Fruit fly (Drosophila melanogaster) whole organism, pupa: Measurements from ENCODE around the gene Paip2.

Experiments
- CG10348 ChIP-seq: fragments of 200-800 bp; sonication (Bioruptor generic); IDR thresholded peaks from 2 replicates; pipeline ENCODE4 v1.3.6; 2022; ENCODE audit warnings: missing biosample characterization, missing genetic modification characterization
- CG12605 ChIP-seq: fragments of 200-800 bp; sonication (Bioruptor generic); IDR thresholded peaks from 2 replicates; pipeline ENCODE4 v1.3.6; 2022; ENCODE audit warnings: missing biosample characterization, missing genetic modification characterization
- CG13204 ChIP-seq: fragments of 200-800 bp; sonication (Bioruptor generic); optimal IDR thresholded peaks from 2 replicates; lab custom pipeline; 2018; ENCODE audit warnings: missing biosample characterization, mild to moderate bottlenecking, missing genetic modification characterization, moderate library complexity
- CG32121 ChIP-seq: fragments of 200-800 bp; sonication (Bioruptor generic); IDR thresholded peaks from 2 replicates; pipeline ENCODE4 v1.3.6; 2022; ENCODE audit warnings: missing biosample characterization, missing genetic modification characterization
- CG9948 ChIP-seq: fragments of 200-800 bp; sonication (Bioruptor generic); optimal IDR thresholded peaks from 2 replicates; lab custom pipeline; 2018; ENCODE audit warnings: missing biosample characterization, mild to moderate bottlenecking, missing genetic modification characterization, moderate library complexity
- D1 ChIP-seq: fragments of 200-800 bp; sonication (Bioruptor generic); optimal IDR thresholded peaks from 2 replicates; lab custom pipeline; 2018; ENCODE audit warnings: missing biosample characterization, mild to moderate bottlenecking, missing genetic modification characterization, moderate library complexity
- EcR ChIP-seq: fragments of 200-800 bp; sonication (Bioruptor generic); optimal IDR thresholded peaks from 3 replicates; lab custom pipeline; 2019; ENCODE audit warnings: missing biosample characterization, missing genetic modification characterization, mild to moderate bottlenecking, moderate library complexity, missing genetic modification reagents
- Ets98B ChIP-seq: fragments of 200-800 bp; sonication (Bioruptor generic); IDR thresholded peaks from 2 replicates; pipeline ENCODE4 v1.3.6; 2022; ENCODE audit warnings: missing biosample characterization, missing genetic modification characterization
- Pif1B ChIP-seq: fragments of 200-800 bp; sonication (Bioruptor generic); optimal IDR thresholded peaks from 3 replicates; lab custom pipeline; 2016; ENCODE audit warnings: missing biosample characterization, missing genetic modification characterization
- Snoo ChIP-seq: fragments of 200-800 bp; sonication (Bioruptor generic); optimal IDR thresholded peaks from 3 replicates; lab custom pipeline; 2017; ENCODE audit warnings: missing biosample characterization, mild to moderate bottlenecking, missing genetic modification characterization, inconsistent platforms
- gl ChIP-seq: fragments of 200-800 bp; sonication (Bioruptor generic); optimal IDR thresholded peaks from 2 replicates; lab custom pipeline; 2018; ENCODE audit warnings: missing biosample characterization, mild to moderate bottlenecking, missing genetic modification characterization

dm6 chr3R:13032975-13033445 is 52.4 kb downstream of the Paip2 start:
- TF ChIP-seq Pif1B (GFP tag; lab: Kevin White, UChicago) (no peak), Snoo (tag; lab: Kevin White, UChicago) (no peak), CG9948 (no peak), EcR (GFP tag; lab: Kevin White, UChicago) (no peak), CG10348 (GFP tag; lab: Robert Waterston, UW) (no peak), CG32121 (GFP tag; lab: Robert Waterston, UW) (peak; percentile 33), CG12605 (GFP tag; lab: Robert Waterston, UW) (no peak), CG13204 (GFP tag; lab: Kevin White, UChicago) (no peak), Ets98B (GFP tag; lab: Robert Waterston, UW) (0 out of 2 replicates have a peak, but pooled peaks have one; percentile 37), gl (tag; lab: Kevin White, UChicago) (no peak), D1 (tag; lab: Kevin White, UChicago) (no peak)
